Fruit fly (Drosophila melanogaster) whole organism, embryonic: ENCODE measurements around the gene Pph13.
A peak's percentile ranks its signal among the peaks of the same experiment; 100 is the strongest.

Source experiments
- Adf1 ChIP-seq: fragments of 200-800 bp; sonication (Bioruptor generic); IDR thresholded peaks from 2 replicates; pipeline ENCODE4 v1.3.6; 2022; ENCODE audit warnings: missing biosample characterization, missing genetic modification characterization
- Blimp-1 ChIP-seq: fragments of 200-800 bp; sonication (Bioruptor generic); optimal IDR thresholded peaks from 3 replicates; lab custom pipeline; 2018; ENCODE audit warnings: missing biosample characterization, missing genetic modification characterization, mild to moderate bottlenecking, moderate library complexity, missing genetic modification reagents
- Bteb2 ChIP-seq: fragments of 200-800 bp; sonication (Bioruptor generic); optimal IDR thresholded peaks from 2 replicates; lab custom pipeline; 2016; ENCODE audit warnings: missing biosample characterization, missing genetic modification characterization
- CG10267 ChIP-seq: fragments of 200-800 bp; sonication (Bioruptor generic); optimal IDR thresholded peaks from 2 replicates; lab custom pipeline; 2018; ENCODE audit warnings: missing biosample characterization, mild to moderate bottlenecking, missing genetic modification characterization, moderate library complexity
- CG1233 ChIP-seq: fragments of 200-800 bp; sonication (Bioruptor generic); optimal IDR thresholded peaks from 4 replicates; lab custom pipeline; 2018; ENCODE audit warnings: missing biosample characterization, mild to moderate bottlenecking, missing genetic modification characterization
- CG12659 ChIP-seq: fragments of 200-800 bp; sonication (Bioruptor generic); optimal IDR thresholded peaks from 3 replicates; lab custom pipeline; 2017; ENCODE audit warnings: mild to moderate bottlenecking, missing biosample characterization, missing genetic modification reagents, missing genetic modification characterization
- CG14014 ChIP-seq: fragments of 200-800 bp; sonication (Bioruptor generic); IDR thresholded peaks from 2 replicates; pipeline ENCODE4 v1.3.6; 2022; ENCODE audit warnings: missing biosample characterization, missing genetic modification characterization
- CG15601 ChIP-seq: fragments of 200-800 bp; sonication (Bioruptor generic); optimal IDR thresholded peaks from 3 replicates; lab custom pipeline; 2019; ENCODE audit warnings: missing biosample characterization, mild to moderate bottlenecking, missing genetic modification characterization, moderate library complexity
- CG1602 ChIP-seq: fragments of 200-800 bp; sonication (Bioruptor generic); optimal IDR thresholded peaks from 3 replicates; lab custom pipeline; 2016; ENCODE audit warnings: missing biosample characterization, missing genetic modification characterization
- CG16779 ChIP-seq: fragments of 200-800 bp; sonication (Bioruptor generic); IDR thresholded peaks from 2 replicates; pipeline ENCODE4 v1.3.6; 2022; ENCODE audit warnings: missing biosample characterization, missing genetic modification characterization
- CG2889 ChIP-seq: fragments of 200-800 bp; sonication (Bioruptor generic); IDR thresholded peaks from 3 replicates; pipeline ENCODE4 v1.3.6; 2022; ENCODE audit warnings: missing biosample characterization, missing genetic modification characterization
- CG31365 ChIP-seq: fragments of 200-800 bp; sonication (Bioruptor generic); optimal IDR thresholded peaks from 2 replicates; lab custom pipeline; 2018; ENCODE audit warnings: missing biosample characterization, mild to moderate bottlenecking, missing genetic modification characterization
- CG33213 ChIP-seq: fragments of 200-800 bp; sonication (Bioruptor generic); optimal IDR thresholded peaks from 3 replicates; lab custom pipeline; 2016; ENCODE audit warnings: missing biosample characterization, missing genetic modification characterization
- CG33557 ChIP-seq: fragments of 200-800 bp; sonication (Bioruptor generic); optimal IDR thresholded peaks from 2 replicates; lab custom pipeline; 2019; ENCODE audit warnings: missing biosample characterization, mild to moderate bottlenecking, missing genetic modification characterization, moderate library complexity
- CG4617 ChIP-seq: fragments of 200-800 bp; sonication (Bioruptor generic); optimal IDR thresholded peaks from 3 replicates; lab custom pipeline; 2016; ENCODE audit warnings: missing biosample characterization, missing genetic modification characterization, borderline replicate concordance
- CG6813 ChIP-seq: fragments of 200-800 bp; sonication (Bioruptor generic); optimal IDR thresholded peaks from 2 replicates; lab custom pipeline; 2017; ENCODE audit warnings: missing biosample characterization, missing genetic modification characterization, mild to moderate bottlenecking, moderate library complexity, missing genetic modification reagents
- CG7987 ChIP-seq: fragments of 200-800 bp; sonication (Bioruptor generic); optimal IDR thresholded peaks from 2 replicates; lab custom pipeline; 2018; ENCODE audit warnings: missing biosample characterization, mild to moderate bottlenecking, missing genetic modification characterization, moderate library complexity
- CG9876 ChIP-seq: fragments of 200-800 bp; sonication (Bioruptor generic); optimal IDR thresholded peaks from 2 replicates; lab custom pipeline; 2016; ENCODE audit warnings: missing biosample characterization, missing genetic modification characterization
- CG9932 ChIP-seq: fragments of 200-800 bp; sonication (Bioruptor generic); IDR thresholded peaks from 2 replicates; pipeline ENCODE4 v1.3.6; 2022; ENCODE audit warnings: missing biosample characterization, missing genetic modification characterization
- Camta ChIP-seq: fragments of 200-800 bp; sonication (Bioruptor generic); optimal IDR thresholded peaks from 2 replicates; lab custom pipeline; 2016; ENCODE audit warnings: missing biosample characterization, missing genetic modification characterization
- Ets97D ChIP-seq: fragments of 200-800 bp; sonication (Bioruptor generic); optimal IDR thresholded peaks from 3 replicates; lab custom pipeline; 2016; ENCODE audit warnings: missing biosample characterization, missing genetic modification characterization
- HLH3B ChIP-seq: fragments of 200-800 bp; sonication (Bioruptor generic); IDR thresholded peaks from 2 replicates; pipeline ENCODE4 v1.3.6; 2022; ENCODE audit warnings: missing biosample characterization, missing genetic modification characterization
- HmgD ChIP-seq: fragments of 200-800 bp; sonication (Bioruptor generic); optimal IDR thresholded peaks from 3 replicates; lab custom pipeline; 2016; ENCODE audit warnings: missing biosample characterization, missing genetic modification characterization
- HmgZ ChIP-seq: fragments of 200-800 bp; sonication (Bioruptor generic); optimal IDR thresholded peaks from 2 replicates; lab custom pipeline; 2018; ENCODE audit warnings: missing biosample characterization, mild to moderate bottlenecking, missing genetic modification characterization
- Hmr ChIP-seq: fragments of 200-800 bp; sonication (Bioruptor generic); optimal IDR thresholded peaks from 3 replicates; lab custom pipeline; 2017; ENCODE audit warnings: mild to moderate bottlenecking, missing biosample characterization, missing genetic modification reagents, missing genetic modification characterization
- Nf-YB ChIP-seq: fragments of 200-800 bp; sonication (Bioruptor generic); optimal IDR thresholded peaks from 3 replicates; lab custom pipeline; 2019; ENCODE audit warnings: missing biosample characterization, mild to moderate bottlenecking, missing genetic modification characterization, moderate library complexity
- Nf-YC ChIP-seq: fragments of 200-800 bp; optimal IDR thresholded peaks from 3 replicates; lab custom pipeline; 2019; ENCODE audit warnings: missing biosample characterization, mild to moderate bottlenecking, missing genetic modification characterization, moderate library complexity
- NfI ChIP-seq: fragments of 200-800 bp; sonication (Bioruptor generic); optimal IDR thresholded peaks from 3 replicates; lab custom pipeline; 2018; ENCODE audit warnings: missing biosample characterization, mild to moderate bottlenecking, missing genetic modification characterization, moderate library complexity
- Opbp ChIP-seq: fragments of 200-800 bp; sonication (Bioruptor generic); IDR thresholded peaks from 3 replicates; pipeline ENCODE4 v1.3.6; 2022; ENCODE audit warnings: missing biosample characterization, missing genetic modification characterization; ENCODE audit not compliant: partially characterized antibody
- Tbp ChIP-seq: fragments of >200 bp; optimal IDR thresholded peaks from 2 replicates; lab custom pipeline; 2018; ENCODE audit warnings: missing biosample characterization, missing genetic modification characterization
- Usf ChIP-seq: fragments of 200-800 bp; sonication (Bioruptor generic); optimal IDR thresholded peaks from 2 replicates; lab custom pipeline; 2017; ENCODE audit warnings: missing genotype, missing biosample characterization, missing genetic modification characterization
- aop ChIP-seq: fragments of 200-800 bp; sonication (Bioruptor generic); IDR thresholded peaks from 2 replicates; pipeline ENCODE4 v1.3.6; 2022; ENCODE audit warnings: missing biosample characterization, missing genetic modification characterization
- ara ChIP-seq: fragments of 200-800 bp; sonication (Bioruptor generic); IDR thresholded peaks from 2 replicates; pipeline ENCODE4 v1.3.6; 2022; ENCODE audit warnings: missing biosample characterization, missing genetic modification characterization
- bsh ChIP-seq, 2 experiments: fragments of 200-800 bp; sonication (Bioruptor generic); optimal IDR thresholded peaks; 2 replicates each; lab custom pipeline; 2017 to 2018; ENCODE audit warnings: mild to moderate bottlenecking in 2 of 2, missing biosample characterization in 2 of 2, missing genetic modification characterization in 2 of 2, moderate library complexity in 1 of 2
- cad ChIP-seq: fragments of >200 bp; optimal IDR thresholded peaks from 2 replicates; lab custom pipeline; 2017; ENCODE audit warnings: missing biosample characterization, missing genetic modification characterization
- cato ChIP-seq: fragments of 200-800 bp; sonication (Bioruptor generic); optimal IDR thresholded peaks from 2 replicates; lab custom pipeline; 2016; ENCODE audit warnings: missing biosample characterization, missing genetic modification characterization, borderline replicate concordance
- da ChIP-seq: fragments of 200-800 bp; sonication (Bioruptor generic); optimal IDR thresholded peaks from 2 replicates; lab custom pipeline; 2016; ENCODE audit warnings: missing biosample characterization, missing genetic modification characterization
- eyg ChIP-seq: fragments of 200-800 bp; sonication (Bioruptor generic); optimal IDR thresholded peaks from 3 replicates; lab custom pipeline; 2016; ENCODE audit warnings: missing biosample characterization, missing genetic modification characterization
- ftz-f1 ChIP-seq: fragments of 200-800 bp; sonication (Bioruptor generic); optimal IDR thresholded peaks from 2 replicates; lab custom pipeline; 2016; ENCODE audit warnings: missing biosample characterization, missing genetic modification characterization
- grn ChIP-seq: fragments of 200-800 bp; sonication (Bioruptor generic); optimal IDR thresholded peaks from 3 replicates; lab custom pipeline; 2017; ENCODE audit warnings: missing biosample characterization, missing genetic modification characterization
- hkb ChIP-seq, 2 experiments: fragments of 200-800 bp in 1 of 2; fragments of >200 bp in 1 of 2; sonication (Bioruptor generic) in 1 of 2; IDR thresholded peaks in 1 of 2; optimal IDR thresholded peaks in 1 of 2; 2 replicates each; pipeline versions ENCODE4 v1.3.6 to Lab custom; 2017 to 2022; ENCODE audit warnings: missing biosample characterization in 1 of 2, missing genetic modification characterization in 1 of 2
- ind ChIP-seq: fragments of 200-800 bp; sonication (Bioruptor generic); optimal IDR thresholded peaks from 3 replicates; lab custom pipeline; 2016; ENCODE audit warnings: missing biosample characterization, missing genetic modification characterization
- insv ChIP-seq, 2 experiments: fragments of 200-800 bp; sonication (Bioruptor generic); optimal IDR thresholded peaks; 3 replicates each; lab custom pipeline; 2016 to 2018; ENCODE audit warnings: missing biosample characterization in 2 of 2, missing genetic modification characterization in 2 of 2
- prd ChIP-seq, 3 experiments: fragments of >200 bp in 2 of 3; fragments of 200-800 bp in 1 of 3; sonication (Bioruptor generic) in 1 of 3; optimal IDR thresholded peaks in 2 of 3; IDR thresholded peaks in 1 of 3; 2 replicates in 2 of 3; 3 replicates in 1 of 3; pipeline versions ENCODE4 v1.3.6 to Lab custom; 2017 to 2022; ENCODE audit warnings: missing biosample characterization in 1 of 3, missing genetic modification characterization in 1 of 3
- pros ChIP-seq: fragments of 200-800 bp; sonication (Bioruptor generic); optimal IDR thresholded peaks from 3 replicates; lab custom pipeline; 2019; ENCODE audit warnings: missing biosample characterization, mild to moderate bottlenecking, missing genetic modification characterization, moderate library complexity
- sens ChIP-seq: fragments of 200-800 bp; sonication (Bioruptor generic); peaks from one replicate; lab custom pipeline; 2016; ENCODE audit warnings: missing biosample characterization, missing genetic modification characterization
- sqz ChIP-seq: fragments of 200-800 bp; sonication (Bioruptor generic); optimal IDR thresholded peaks from 3 replicates; lab custom pipeline; 2018; ENCODE audit warnings: missing biosample characterization, mild to moderate bottlenecking, missing genetic modification characterization
- tll ChIP-seq, 2 experiments: fragments of 200-800 bp in 1 of 2; fragments of >200 bp in 1 of 2; sonication (Bioruptor generic) in 1 of 2; optimal IDR thresholded peaks; 2 replicates each; lab custom pipeline; 2017 to 2019; ENCODE audit warnings: missing biosample characterization in 2 of 2, missing genetic modification characterization in 2 of 2, mild to moderate bottlenecking in 1 of 2, moderate library complexity in 1 of 2
- ttk ChIP-seq: fragments of 200-800 bp; sonication (Bioruptor generic); IDR thresholded peaks from 2 replicates; pipeline ENCODE4 v2.1.2; 2022; ENCODE audit warnings: missing biosample characterization, missing genetic modification characterization
- vfl ChIP-seq: fragments of 200-800 bp; sonication (Bioruptor generic); optimal IDR thresholded peaks from 2 replicates; lab custom pipeline; 2016; ENCODE audit warnings: missing biosample characterization, missing genetic modification characterization

Gene Pph13

dm6 chr2L:568030-568429, 9.3 kb upstream of the Pph13 start, which contains the start of the genes Nle and Sf3b1 (continued):
- TF ChIP-seq CG2889 (GFP tag; lab: Robert Waterston, UW) (no peak), Nf-YB (GFP tag; lab: Kevin White, UChicago) (peak; percentile 6), cad (no peak), bsh (GFP tag; optimal IDR thresholded peaks at IDR 0.05; lab: Kevin White, UChicago) (no peak), aop (GFP tag; lab: Robert Waterston, UW) (no peak), HmgZ (tag; lab: Kevin White, UChicago) (peak; percentile 35), ttk (GFP tag; lab: Robert Waterston, UW) (no peak), pros (GFP tag; lab: Kevin White, UChicago) (no peak), Tbp (GFP tag; lab: Kevin White, UChicago) (no peak), CG15601 (tag; lab: Kevin White, UChicago) (no peak), Hmr (GFP tag; lab: Kevin White, UChicago) (no peak), sens (GFP tag; lab: Kevin White, UChicago) (peak; percentile 80), CG9876 (GFP tag; lab: Kevin White, UChicago) (no peak), CG6813 (no peak), Adf1 (GFP tag; lab: Robert Waterston, UW) (peak; percentile 48), HmgD (GFP tag; lab: Kevin White, UChicago) (no peak), Camta (GFP tag; lab: Kevin White, UChicago) (peak; percentile 3), da (no peak), CG14014 (GFP tag; lab: Robert Waterston, UW) (no peak), CG31365 (tag; lab: Kevin White, UChicago) (no peak), sqz (GFP tag; lab: Kevin White, UChicago) (no peak), tll (GFP tag; optimal IDR thresholded peaks at IDR 0.05; lab: Kevin White, UChicago) (no peak), CG9932 (GFP tag; lab: Robert Waterston, UW) (peak; percentile 80), CG16779 (GFP tag; lab: Robert Waterston, UW) (no peak), ftz-f1 (peak; percentile 20), CG33213 (GFP tag; lab: Kevin White, UChicago) (peak; percentile 40), ind (GFP tag; lab: Kevin White, UChicago) (no peak), CG1233 (GFP tag; lab: Kevin White, UChicago) (peak; percentile 35), hkb (optimal IDR thresholded peaks at IDR 0.05; lab: Kevin White, UChicago) (peak; percentile 54), hkb (GFP tag; IDR thresholded peaks at IDR 0.05; lab: Robert Waterston, UW) (no peak), Blimp-1 (GFP tag; lab: Kevin White, UChicago) (no peak), CG10267 (tag; lab: Kevin White, UChicago) (peak; percentile 80), NfI (no peak), vfl (GFP tag; lab: Kevin White, UChicago) (peak; percentile 67), grn (GFP tag; lab: Kevin White, UChicago) (no peak), Bteb2 (GFP tag; lab: Kevin White, UChicago) (peak; percentile 0), cato (peak; percentile 21), Ets97D (peak; percentile 71), eyg (GFP tag; lab: Kevin White, UChicago) (no peak), prd (optimal IDR thresholded peaks at IDR 0.05; lab: Kevin White, UChicago) (no peak), prd (GFP tag; IDR thresholded peaks at IDR 0.05; lab: Robert Waterston, UW) (peak; percentile 56; the same call in 1 of the 3 replicates), CG4617 (GFP tag; lab: Kevin White, UChicago) (peak; percentile 82), HLH3B (0 out of 2 replicates have a peak, but pooled peaks have one; percentile 20), CG7987 (GFP tag; lab: Kevin White, UChicago) (peak; percentile 53), CG12659 (GFP tag; lab: Kevin White, UChicago) (peak; percentile 53), Opbp (peak; percentile 88), Nf-YC (tag; lab: Kevin White, UChicago) (peak; percentile 74), Usf (GFP tag; lab: Kevin White, UChicago) (no peak), insv (GFP tag; optimal IDR thresholded peaks at IDR 0.05; lab: Kevin White, UChicago) (no peak), CG33557 (GFP tag; lab: Kevin White, UChicago) (peak; percentile 53), CG1602 (GFP tag; lab: Kevin White, UChicago) (peak; percentile 27), ara (GFP tag; lab: Robert Waterston, UW) (no peak)
